Fruit fly (Drosophila melanogaster): ENCODE measurements around the gene CG17272.
A peak's percentile ranks its signal among the peaks of the same experiment; 100 is the strongest.

Gene CG17272

DNA sequence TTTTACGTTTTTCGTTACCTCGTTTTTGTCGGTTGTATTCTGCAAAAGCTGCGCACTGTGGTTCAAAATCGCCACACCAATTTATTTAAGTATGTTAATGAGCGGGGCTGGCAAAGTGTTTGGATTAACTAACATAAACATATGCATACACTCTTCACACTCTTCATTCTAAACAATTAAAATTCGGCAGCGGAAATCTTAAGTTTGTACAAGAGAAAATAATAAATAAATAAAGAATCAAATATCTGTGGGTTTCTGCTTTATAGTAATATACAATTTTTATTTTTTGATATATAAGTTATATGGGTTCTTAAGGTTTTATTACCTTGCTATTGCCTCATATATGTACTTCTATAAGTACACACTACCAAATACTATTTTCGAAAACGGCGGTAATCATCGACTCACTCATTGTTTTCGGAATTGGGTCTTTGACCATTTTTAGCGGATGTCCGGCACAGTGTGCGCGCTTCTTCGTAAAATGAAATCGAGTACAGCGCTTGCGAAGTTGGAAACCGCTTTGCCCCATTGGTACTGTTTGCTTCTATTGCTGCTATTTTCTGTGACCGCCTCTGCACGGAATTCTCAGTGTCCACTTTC is 12.3 kb upstream of the CG17272 start:
- TF ChIP-seq ranshi (GFP tag; IDR thresholded peaks at IDR 0.05) (0 out of 2 replicates have a peak, but pooled peaks have one; percentile 8), Poxn (GFP tag; IDR thresholded peaks at IDR 0.05) (no peak), CG17385 (GFP tag; optimal IDR thresholded peaks at IDR 0.05) (peak; percentile 7), CG10979 (tag; optimal IDR thresholded peaks at IDR 0.05) (no peak), CG15601 (tag; optimal IDR thresholded peaks at IDR 0.05) (no peak), CG31441 (GFP tag; IDR thresholded peaks at IDR 0.05) (0 out of 2 replicates have a peak, but pooled peaks have one; percentile 24), br (optimal IDR thresholded peaks at IDR 0.05) (no peak), Ets97D (GFP tag; optimal IDR thresholded peaks at IDR 0.05) (no peak), ase (GFP tag; IDR thresholded peaks at IDR 0.05) (no peak), fu2 (GFP tag; optimal IDR thresholded peaks at IDR 0.05) (no peak), CG4730 (GFP tag; IDR thresholded peaks at IDR 0.05) (0 out of 2 replicates have a peak, but pooled peaks have one; percentile 5), stwl (tag; optimal IDR thresholded peaks at IDR 0.05) (no peak), CG13775 (GFP tag; optimal IDR thresholded peaks at IDR 0.05) (peak; percentile 11), CG30020 (tag; optimal IDR thresholded peaks at IDR 0.05) (no peak), rib (GFP tag; IDR thresholded peaks at IDR 0.05) (no peak), cas (GFP tag; IDR thresholded peaks at IDR 0.05) (no peak), CG12299 (tag; optimal IDR thresholded peaks at IDR 0.05) (no peak), Jarid2 (GFP tag; optimal IDR thresholded peaks at IDR 0.05) (no peak), CG3281 (GFP tag; optimal IDR thresholded peaks at IDR 0.05) (peak; percentile 3), CG30403 (GFP tag; optimal IDR thresholded peaks at IDR 0.05) (peak; percentile 9), slp2 (GFP tag; optimal IDR thresholded peaks at IDR 0.05) (no peak), BtbVII (GFP tag; optimal IDR thresholded peaks at IDR 0.05) (no peak), tgo (GFP tag; IDR thresholded peaks at IDR 0.05) (no peak), odd (GFP tag; optimal IDR thresholded peaks at IDR 0.05) (peak; percentile 1), Atf6 (GFP tag; IDR thresholded peaks at IDR 0.05) (no peak), wor (GFP tag; IDR thresholded peaks at IDR 0.05) (no peak), CG3995 (GFP tag; optimal IDR thresholded peaks at IDR 0.05) (no peak), D (optimal IDR thresholded peaks at IDR 0.05) (no peak), D (GFP tag; optimal IDR thresholded peaks at IDR 0.05) (no peak), Hmr (GFP tag; optimal IDR thresholded peaks at IDR 0.05) (peak; percentile 7), Adf1 (GFP tag; IDR thresholded peaks at IDR 0.05) (no peak), CrebB (tag; optimal IDR thresholded peaks at IDR 0.05) (no peak), CG10431 (GFP tag; optimal IDR thresholded peaks at IDR 0.05) (no peak), CG2712 (tag; optimal IDR thresholded peaks at IDR 0.05) (no peak), dimm (GFP tag; IDR thresholded peaks at IDR 0.05) (no peak), HHEX (GFP tag; optimal IDR thresholded peaks at IDR 0.05) (peak; percentile 22), Fer1 (GFP tag; optimal IDR thresholded peaks at IDR 0.05) (peak; percentile 1), ham (GFP tag; IDR thresholded peaks at IDR 0.05) (no peak), schlank (tag; optimal IDR thresholded peaks at IDR 0.05) (no peak), CG10654 (GFP tag; optimal IDR thresholded peaks at IDR 0.05) (no peak), CG18262 (tag; optimal IDR thresholded peaks at IDR 0.05) (peak; percentile 11), CG7963 (GFP tag; IDR thresholded peaks at IDR 0.05; ENCODE audit: partially characterized antibody) (no peak), CG10209 (GFP tag; optimal IDR thresholded peaks at IDR 0.05) (peak; percentile 21), CG15696 (tag; optimal IDR thresholded peaks at IDR 0.05) (no peak), danr (GFP tag; IDR thresholded peaks at IDR 0.05) (no peak), CG7839 (tag; optimal IDR thresholded peaks at IDR 0.05) (peak; percentile 30), abd-A (tag; optimal IDR thresholded peaks at IDR 0.05) (no peak), Opbp (GFP tag; IDR thresholded peaks at IDR 0.05; ENCODE audit: partially characterized antibody) (no peak), corto (GFP tag; optimal IDR thresholded peaks at IDR 0.05) (no peak), eyg (GFP tag; optimal IDR thresholded peaks at IDR 0.05) (no peak), vfl (GFP tag; optimal IDR thresholded peaks at IDR 0.05) (no peak)
